Worm (Caenorhabditis elegans) whole organism, L4/young adult: ENCODE measurements around the gene saeg-2.

ENCODE experiments used
- W03F9.2 ChIP-seq: fragments of 150-350 bp; optimal IDR thresholded peaks from 2 replicates; lab custom pipeline; 2014; ENCODE audit warnings: missing biosample characterization, missing genetic modification characterization
- dao-5 ChIP-seq: sonication (generic microtip); optimal IDR thresholded peaks from 2 replicates; lab custom pipeline; 2016; ENCODE audit warnings: missing genotype, missing genetic modification characterization, moderate library complexity, missing compliant biosample characterization
- him-1 ChIP-seq: sonication (generic microtip); optimal IDR thresholded peaks from 2 replicates; lab custom pipeline; 2016; ENCODE audit warnings: missing genotype, missing genetic modification reagents, missing genetic modification characterization, missing compliant biosample characterization

Gene saeg-2

ce11 chrIII:9256961-9257360 is 16.8 kb downstream of the saeg-2 start, which contains the start of gene M01A8.1:
TSS of gene M01A8.1 (plus strand) at chrIII:9257261.
- TF ChIP-seq W03F9.2 (tag; lab: Kevin White, UChicago), result no peak
- TF ChIP-seq him-1 (tag; lab: Kevin White, UChicago), result no peak
- TF ChIP-seq dao-5 (tag; lab: Kevin White, UChicago), result no peak

- TF ChIP-seq dao-5 (tag; lab: Kevin White, UChicago) (no peak), him-1 (tag; lab: Kevin White, UChicago) (no peak), W03F9.2 (tag; lab: Kevin White, UChicago) (no peak)
Observed at ce11 chrIII:9258510-9258909, 18.3 kb downstream of the saeg-2 start.

DNA sequence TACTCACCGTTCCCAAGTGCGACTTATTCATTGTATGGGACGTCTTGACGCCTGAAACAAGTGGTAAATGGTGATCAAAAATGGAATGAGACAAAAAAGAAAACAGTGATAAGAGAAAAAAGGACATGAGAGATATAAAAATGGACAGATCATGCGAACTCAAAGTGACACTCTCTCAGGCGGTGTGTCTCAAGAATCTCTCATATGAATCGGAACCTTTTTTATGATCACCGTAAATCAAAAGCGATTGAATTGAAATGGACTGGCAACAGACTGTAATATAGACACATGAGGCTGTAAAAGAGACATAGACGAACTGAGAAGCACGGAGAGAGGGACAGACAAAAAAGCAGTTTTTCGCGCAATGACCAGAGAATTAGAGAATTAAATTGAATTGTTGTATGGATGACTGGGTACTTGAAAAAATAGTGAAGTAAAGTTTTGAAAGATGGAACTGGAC is 28.9 kb downstream of the saeg-2 start, which contains the start of gene clip-1:
clip-1 (minus strand) TSS at position 51 of the 460 bp plus-strand sequence.
- no peak for TF ChIP-seq him-1 (tag; lab: Kevin White, UChicago)
- TF ChIP-seq dao-5 (tag; lab: Kevin White, UChicago), result no peak
- TF ChIP-seq W03F9.2 (tag; lab: Kevin White, UChicago), result no peak

ce11 chrIII:9270183-9270582 is 30.0 kb downstream of the saeg-2 start:
- no peak for TF ChIP-seq dao-5 (tag; lab: Kevin White, UChicago)
- TF ChIP-seq W03F9.2 (tag; lab: Kevin White, UChicago), result no peak
- TF ChIP-seq him-1 (tag; lab: Kevin White, UChicago), result no peak

DNA sequence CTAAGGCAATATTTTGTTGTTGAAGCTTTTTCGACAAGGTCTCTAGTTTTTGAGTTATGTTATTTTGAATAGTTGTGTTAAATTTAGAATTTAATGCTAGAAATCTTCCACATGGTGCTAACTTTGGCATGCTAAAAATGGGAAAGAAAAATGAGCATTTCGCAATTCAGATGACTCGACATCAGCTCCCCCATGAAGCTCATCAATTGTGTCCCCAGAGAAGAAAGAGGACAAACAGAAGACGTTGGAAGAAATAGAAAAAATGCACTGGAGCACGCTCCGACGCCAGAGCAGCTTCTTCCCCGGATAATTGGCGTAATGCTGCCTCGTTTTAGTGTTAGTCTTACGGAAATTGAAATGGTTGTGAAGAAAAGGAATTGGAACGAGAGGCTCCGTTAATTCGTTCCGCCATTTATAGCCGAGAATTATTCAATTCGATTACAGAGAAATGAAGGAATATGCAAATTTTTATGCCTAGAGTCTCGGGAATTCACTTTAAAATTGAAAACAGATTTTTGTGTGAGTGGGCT is 31.3 kb downstream of the saeg-2 start:
- no peak for TF ChIP-seq him-1 (tag; lab: Kevin White, UChicago)
- TF ChIP-seq W03F9.2 (tag; lab: Kevin White, UChicago), result no peak
- TF ChIP-seq dao-5 (tag; lab: Kevin White, UChicago), result no peak

DNA sequence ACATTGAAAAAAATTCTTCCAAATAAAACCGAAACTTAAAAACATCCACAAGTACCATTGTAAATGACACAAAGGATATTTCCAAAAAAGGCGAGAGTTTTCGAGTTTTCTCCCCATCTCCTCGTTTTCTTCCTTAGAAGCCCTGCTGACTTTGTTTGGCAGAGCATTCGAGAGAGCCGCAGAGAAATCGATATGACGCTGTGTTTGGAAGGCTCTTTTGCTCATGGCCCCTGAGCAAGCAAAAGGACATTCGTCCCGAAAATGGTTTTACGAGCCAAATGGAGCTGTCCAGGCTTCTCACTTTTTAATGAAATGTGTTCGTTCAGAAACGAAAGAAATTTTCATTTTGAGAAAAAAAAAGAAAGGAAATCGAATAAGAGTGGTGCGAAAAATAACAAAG is 31.9 kb downstream of the saeg-2 start:
- TF ChIP-seq dao-5 (tag; lab: Kevin White, UChicago), result no peak
- TF ChIP-seq him-1 (tag; lab: Kevin White, UChicago), result no peak
- TF ChIP-seq W03F9.2 (tag; lab: Kevin White, UChicago), result no peak

DNA sequence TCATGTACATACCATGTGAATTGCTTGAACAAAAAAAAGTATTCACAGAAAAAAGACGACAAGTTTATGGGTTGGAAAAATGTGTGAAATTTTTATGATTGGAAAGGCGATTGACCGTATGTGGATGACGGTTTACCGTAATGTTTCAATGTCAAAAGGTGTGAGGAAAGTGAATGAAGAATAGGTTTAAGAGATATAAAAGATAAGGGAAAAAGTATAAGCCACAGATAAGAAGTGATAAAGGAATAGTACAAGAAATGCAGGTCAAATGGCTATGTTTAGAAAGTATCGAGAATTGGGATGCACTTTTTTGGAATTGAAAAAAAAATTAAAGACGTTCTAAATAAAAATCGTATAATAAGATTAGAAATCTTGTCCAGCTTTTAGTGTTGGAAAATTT is 37.6 kb downstream of the saeg-2 start:
- TF ChIP-seq him-1 (tag; lab: Kevin White, UChicago) (no peak), W03F9.2 (tag; lab: Kevin White, UChicago) (no peak), dao-5 (tag; lab: Kevin White, UChicago) (no peak)

ce11 chrIII:9281480-9281879 is 41.3 kb downstream of the saeg-2 start, which contains the start of gene fozi-1:
TSS of gene fozi-1 (plus strand) at chrIII:9281780.
- TF ChIP-seq him-1 (tag; lab: Kevin White, UChicago) (no peak), W03F9.2 (tag; lab: Kevin White, UChicago) (no peak), dao-5 (tag; lab: Kevin White, UChicago) (no peak)

DNA sequence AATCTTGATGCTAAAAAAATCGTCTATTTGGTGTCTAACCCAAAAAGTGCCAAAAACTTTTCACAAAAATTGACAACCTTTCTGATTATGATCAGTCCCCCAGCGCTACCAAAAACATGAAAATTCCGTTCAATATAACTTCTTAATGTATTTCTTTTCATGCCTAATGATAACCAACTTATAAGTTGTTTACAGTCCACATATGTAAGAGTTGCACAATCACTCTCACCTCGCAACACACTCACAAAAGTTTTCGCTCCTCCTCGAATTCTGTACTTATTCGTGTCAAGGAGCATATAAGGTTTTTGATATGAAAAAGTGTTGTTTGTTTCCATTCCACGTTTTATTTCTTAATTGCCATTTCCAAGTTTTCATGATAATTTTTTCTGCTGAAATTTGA is 48.4 kb downstream of the saeg-2 start:
- no peak for TF ChIP-seq him-1 (tag; lab: Kevin White, UChicago)
- TF ChIP-seq W03F9.2 (tag; lab: Kevin White, UChicago), result no peak
- no peak for TF ChIP-seq dao-5 (tag; lab: Kevin White, UChicago)

- TF ChIP-seq him-1 (tag; lab: Kevin White, UChicago) (no peak), dao-5 (tag; lab: Kevin White, UChicago) (no peak), W03F9.2 (tag; lab: Kevin White, UChicago) (no peak)
Observed at ce11 chrIII:9289815-9290214, 49.7 kb downstream of the saeg-2 start.
